Worm (Caenorhabditis elegans) whole organism, L3 larva: ENCODE results near the gene srt-64.

ENCODE experiments used
- R02D3.7 ChIP-seq: fragments of 150-350 bp; optimal IDR thresholded peaks from 2 replicates; lab custom pipeline; 2014; ENCODE audit warnings: missing biosample characterization, missing genetic modification characterization
- ZK546.5 ChIP-seq: sonication (generic microtip); optimal IDR thresholded peaks from 2 replicates; lab custom pipeline; 2017; ENCODE audit warnings: missing biosample characterization, missing genetic modification characterization
- aly-2 ChIP-seq: fragments of 150-350 bp; optimal IDR thresholded peaks from 2 replicates; lab custom pipeline; 2014; ENCODE audit warnings: missing biosample characterization, missing genetic modification characterization
- ama-1 ChIP-seq: fragments of 150-350 bp; optimal IDR thresholded peaks from 2 replicates; lab custom pipeline; 2018
- ceh-28 ChIP-seq: fragments of 150-350 bp; optimal IDR thresholded peaks from 2 replicates; lab custom pipeline; 2014; ENCODE audit warnings: missing biosample characterization, missing genetic modification reagents, missing genetic modification characterization
- ceh-82 ChIP-seq: fragments of 150-350 bp; optimal IDR thresholded peaks from 2 replicates; lab custom pipeline; 2014; ENCODE audit warnings: missing biosample characterization, missing genetic modification characterization
- ceh-9 ChIP-seq: sonication (generic microtip); optimal IDR thresholded peaks from 2 replicates; lab custom pipeline; 2018; ENCODE audit warnings: missing biosample characterization, missing genetic modification characterization
- daf-12 ChIP-seq: fragments of 150-350 bp; optimal IDR thresholded peaks from 2 replicates; lab custom pipeline; 2014; ENCODE audit warnings: missing biosample characterization, missing genetic modification reagents, missing genetic modification characterization
- egl-27 ChIP-seq: sonication (generic microtip); optimal IDR thresholded peaks from 4 replicates; lab custom pipeline; 2017; ENCODE audit warnings: missing biosample characterization, missing genetic modification reagents, missing genetic modification characterization
- egl-5 ChIP-seq: fragments of 150-350 bp; optimal IDR thresholded peaks from 2 replicates; lab custom pipeline; 2017; ENCODE audit warnings: missing biosample characterization, missing genetic modification reagents, missing genetic modification characterization, inconsistent platforms
- elt-1 ChIP-seq: fragments of 150-350 bp; optimal IDR thresholded peaks from 2 replicates; lab custom pipeline; 2014; ENCODE audit warnings: missing biosample characterization, missing genetic modification characterization
- elt-2 ChIP-seq: sonication (generic microtip); optimal IDR thresholded peaks from 2 replicates; lab custom pipeline; 2016; ENCODE audit warnings: missing genetic modification reagents, mild to moderate bottlenecking, missing genetic modification characterization, missing compliant biosample characterization
- elt-3 ChIP-seq, 3 experiments: fragments of 150-350 bp in 1 of 3; sonication (generic microtip) in 2 of 3; optimal IDR thresholded peaks; 2 replicates in 2 of 3; 4 replicates in 1 of 3; lab custom pipeline; 2014 to 2017; ENCODE audit warnings: missing biosample characterization in 3 of 3, missing genetic modification characterization in 3 of 3
- eor-1 ChIP-seq, 2 experiments: fragments of 150-350 bp; optimal IDR thresholded peaks; 2 replicates each; lab custom pipeline; 2014 to 2018; ENCODE audit warnings: missing biosample characterization in 2 of 2, missing genetic modification characterization in 2 of 2
- fkh-10 ChIP-seq: sonication (generic microtip); optimal IDR thresholded peaks from 2 replicates; lab custom pipeline; 2017; ENCODE audit warnings: missing biosample characterization, missing genetic modification reagents, missing genetic modification characterization
- fos-1 ChIP-seq: fragments of 150-350 bp; optimal IDR thresholded peaks from 2 replicates; lab custom pipeline; 2014; ENCODE audit warnings: missing biosample characterization, missing genetic modification characterization
- hmg-11 ChIP-seq: sonication (generic microtip); optimal IDR thresholded peaks from 2 replicates; lab custom pipeline; 2016; ENCODE audit warnings: missing genetic modification characterization, missing compliant biosample characterization
- jun-1 ChIP-seq: fragments of 150-350 bp; optimal IDR thresholded peaks from 2 replicates; lab custom pipeline; 2014; ENCODE audit warnings: missing biosample characterization, missing genetic modification reagents, missing genetic modification characterization
- lin-15B ChIP-seq: fragments of 150-350 bp; optimal IDR thresholded peaks from 2 replicates; lab custom pipeline; 2014; ENCODE audit warnings: missing biosample characterization, missing genetic modification characterization
- lin-39 ChIP-seq: fragments of 150-350 bp; optimal IDR thresholded peaks from 2 replicates; lab custom pipeline; 2018; ENCODE audit warnings: missing biosample characterization, missing genetic modification reagents, missing genetic modification characterization
- lsy-12 ChIP-seq: sonication (generic microtip); optimal IDR thresholded peaks from 2 replicates; lab custom pipeline; 2016; ENCODE audit warnings: mild to moderate bottlenecking, missing genetic modification characterization, missing compliant biosample characterization
- mdl-1 ChIP-seq: fragments of 150-350 bp; optimal IDR thresholded peaks from 2 replicates; lab custom pipeline; 2014; ENCODE audit warnings: missing biosample characterization, missing genetic modification characterization
- mml-1 ChIP-seq: fragments of 150-350 bp; sonication (generic microtip); optimal IDR thresholded peaks from 3 replicates; lab custom pipeline; 2014; ENCODE audit warnings: missing biosample characterization, missing genetic modification characterization
- nfya-1 ChIP-seq: sonication (generic microtip); optimal IDR thresholded peaks from 2 replicates; lab custom pipeline; 2017; ENCODE audit warnings: missing genetic modification characterization, mild to moderate bottlenecking, missing compliant biosample characterization, antibody characterized with exemption, moderate library complexity; ENCODE audit not compliant: insufficient read depth
- nhr-11 ChIP-seq: fragments of 150-350 bp; optimal IDR thresholded peaks from 2 replicates; lab custom pipeline; 2014; ENCODE audit warnings: missing biosample characterization, missing genetic modification characterization
- nhr-23 ChIP-seq: fragments of 150-350 bp; optimal IDR thresholded peaks from 2 replicates; lab custom pipeline; 2014; ENCODE audit warnings: missing biosample characterization, missing genetic modification reagents, missing genetic modification characterization
- nhr-237 ChIP-seq: fragments of 150-350 bp; optimal IDR thresholded peaks from 2 replicates; lab custom pipeline; 2014; ENCODE audit warnings: missing biosample characterization, missing genetic modification characterization
- nhr-25 ChIP-seq: sonication (generic microtip); optimal IDR thresholded peaks from 2 replicates; lab custom pipeline; 2017; ENCODE audit warnings: missing biosample characterization, missing genetic modification characterization
- nhr-43 ChIP-seq: sonication (generic microtip); optimal IDR thresholded peaks from 2 replicates; lab custom pipeline; 2016; ENCODE audit warnings: mild to moderate bottlenecking, missing genetic modification characterization, missing compliant biosample characterization; ENCODE audit not compliant: poor library complexity, severe bottlenecking
- nhr-67 ChIP-seq: fragments of 150-350 bp; optimal IDR thresholded peaks from 2 replicates; lab custom pipeline; 2014; ENCODE audit warnings: missing biosample characterization, missing genetic modification characterization
- nhr-76 ChIP-seq: fragments of 150-350 bp; sonication (generic microtip); optimal IDR thresholded peaks from 5 replicates; lab custom pipeline; 2014; ENCODE audit warnings: missing biosample characterization, missing genetic modification characterization
- nhr-77 ChIP-seq: fragments of 150-350 bp; optimal IDR thresholded peaks from 2 replicates; lab custom pipeline; 2014; ENCODE audit warnings: missing biosample characterization, missing genetic modification characterization
- pha-4 ChIP-seq: fragments of 150-350 bp; optimal IDR thresholded peaks from 2 replicates; lab custom pipeline; 2014; ENCODE audit warnings: missing biosample characterization, missing genetic modification reagents, missing genetic modification characterization
- pqm-1 ChIP-seq: fragments of 150-350 bp; optimal IDR thresholded peaks from 2 replicates; lab custom pipeline; 2017; ENCODE audit warnings: missing biosample characterization, missing genetic modification characterization, inconsistent platforms
- sea-2 ChIP-seq: fragments of 150-350 bp; sonication (generic microtip); optimal IDR thresholded peaks from 4 replicates; lab custom pipeline; 2014; ENCODE audit warnings: missing biosample characterization, missing genetic modification reagents, missing genetic modification characterization
- skn-1 ChIP-seq: fragments of 150-350 bp; optimal IDR thresholded peaks from 2 replicates; lab custom pipeline; 2014; ENCODE audit warnings: missing biosample characterization, missing genetic modification characterization
- snpc-4 ChIP-seq: fragments of 150-350 bp; optimal IDR thresholded peaks from 2 replicates; lab custom pipeline; 2014; ENCODE audit warnings: missing biosample characterization, missing genetic modification characterization
- unc-39 ChIP-seq: sonication (generic microtip); optimal IDR thresholded peaks from 4 replicates; lab custom pipeline; 2017; ENCODE audit warnings: missing biosample characterization, missing genetic modification characterization
- unc-62 ChIP-seq: fragments of 150-350 bp; sonication (generic microtip); optimal IDR thresholded peaks from 4 replicates; lab custom pipeline; 2014; ENCODE audit warnings: missing biosample characterization, missing genetic modification reagents, missing genetic modification characterization
- zag-1 ChIP-seq: fragments of 150-350 bp; optimal IDR thresholded peaks from 2 replicates; lab custom pipeline; 2014; ENCODE audit warnings: missing biosample characterization, missing genetic modification characterization
- ztf-11 ChIP-seq: fragments of 150-350 bp; optimal IDR thresholded peaks from 2 replicates; lab custom pipeline; 2014; ENCODE audit warnings: missing biosample characterization, missing genetic modification characterization
- ztf-4 ChIP-seq: fragments of 150-350 bp; optimal IDR thresholded peaks from 2 replicates; lab custom pipeline; 2014; ENCODE audit warnings: missing biosample characterization, missing genetic modification characterization

Gene srt-64

DNA sequence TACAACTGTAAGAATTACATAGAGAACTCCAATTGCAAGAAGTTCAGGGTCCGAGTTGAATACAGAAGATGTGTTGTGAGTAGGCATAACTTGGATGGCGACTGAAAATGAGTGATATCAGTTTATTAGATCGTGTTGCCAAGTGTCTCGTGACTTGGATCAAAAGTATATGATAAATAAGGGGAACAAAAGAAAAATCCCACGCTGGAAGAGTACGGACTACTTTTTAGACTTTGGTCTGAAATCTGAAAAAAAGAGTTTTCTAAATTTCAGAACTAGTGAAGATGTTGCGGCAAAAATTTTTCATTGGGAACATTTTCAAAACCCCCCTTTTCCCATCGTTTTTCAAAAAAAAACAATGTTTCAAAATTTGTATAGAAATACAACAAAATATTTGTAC, at the start of gene srt-64:
srt-64 (minus strand) TSS at position 101 of the 400 bp plus-strand sequence.
- TF ChIP-seq aly-2 (tag; lab: Kevin White, UChicago) (no peak), elt-1 (no peak), zag-1 (tag; lab: Kevin White, UChicago) (no peak), fos-1 (tag; lab: Kevin White, UChicago) (no peak), sea-2 (GFP tag; lab: Kevin White, UChicago) (no peak)
- TF ChIP-seq, all 47 proteins: peak for 0

- TF ChIP-seq mml-1 (tag; lab: Kevin White, UChicago) (no peak), nfya-1 (peak; percentile 89)
Observed at ce11 chrV:5213674-5214073, 44.2 kb upstream of the srt-64 start.

DNA sequence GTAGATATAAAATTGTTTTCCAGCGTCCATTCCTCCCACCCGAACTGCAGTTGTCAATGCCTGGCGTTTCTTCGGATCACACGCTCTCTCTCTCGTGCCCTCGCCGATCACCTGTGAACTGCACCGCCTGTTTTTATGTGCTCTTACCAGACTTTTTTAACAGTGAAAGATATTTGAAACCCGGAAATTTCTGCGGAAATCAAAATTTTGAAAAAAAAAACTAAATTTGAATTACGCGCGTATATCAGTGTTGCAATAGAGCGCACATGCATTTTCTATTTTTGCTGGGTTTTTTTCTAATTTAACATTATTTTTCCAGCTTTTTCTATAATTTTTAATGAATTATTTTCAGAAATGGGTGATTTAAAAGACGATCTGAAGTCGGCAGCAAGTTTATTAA, 34.6 kb upstream of the srt-64 start, which contains the start of gene ttc-37:
ttc-37 (plus strand) TSS at position 349 of the 400 bp plus-strand sequence.
- TF ChIP-seq aly-2 (tag; lab: Kevin White, UChicago) (no peak), nhr-11 (no peak), ceh-82 (no peak), nfya-1 (peak; percentile 46), elt-2 (tag; lab: Kevin White, UChicago) (peak; percentile 6), mml-1 (tag; lab: Kevin White, UChicago) (no peak), nhr-23 (tag; lab: Kevin White, UChicago) (no peak), ceh-28 (no peak), nhr-25 (tag; lab: Kevin White, UChicago) (no peak), fos-1 (tag; lab: Kevin White, UChicago) (no peak), unc-39 (tag; lab: Kevin White, UChicago) (no peak), fkh-10 (GFP tag; lab: Kevin White, UChicago) (no peak), egl-5 (tag; lab: Kevin White, UChicago) (peak; percentile 17), unc-62 (no peak), ama-1 (lab: Kevin White, UChicago) (no peak), lin-15B (tag; lab: Kevin White, UChicago) (peak; percentile 66), egl-27 (tag; lab: Kevin White, UChicago) (no peak), mdl-1 (tag; lab: Kevin White, UChicago) (no peak), lin-39 (tag; lab: Kevin White, UChicago) (no peak), nhr-77 (tag; lab: Kevin White, UChicago) (no peak), daf-12 (tag; lab: Kevin White, UChicago) (no peak), eor-1 (tag; optimal IDR thresholded peaks at IDR 0.05; lab: Kevin White, UChicago) (no peak), snpc-4 (tag; lab: Kevin White, UChicago) (no peak), pqm-1 (tag; lab: Kevin White, UChicago) (peak; percentile 3), sea-2 (GFP tag; lab: Kevin White, UChicago) (no peak), pha-4 (tag; lab: Kevin White, UChicago) (peak; percentile 76), nhr-76 (tag; lab: Kevin White, UChicago) (no peak), nhr-237 (tag; lab: Kevin White, UChicago) (no peak), ceh-9 (tag; lab: Kevin White, UChicago) (no peak), ztf-4 (tag; lab: Kevin White, UChicago) (no peak), elt-3 (tag; optimal IDR thresholded peaks at IDR 0.05; lab: Kevin White, UChicago) (no peak), hmg-11 (tag; lab: Kevin White, UChicago) (peak; percentile 40), lsy-12 (tag; lab: Kevin White, UChicago) (no peak), ztf-11 (no peak), ZK546.5 (no peak), nhr-67 (tag; lab: Kevin White, UChicago) (no peak), skn-1 (tag; lab: Kevin White, UChicago) (no peak), R02D3.7 (tag; lab: Kevin White, UChicago) (no peak)

- TF ChIP-seq nhr-77 (tag; lab: Kevin White, UChicago) (no peak), eor-1 (tag; optimal IDR thresholded peaks at IDR 0.05; lab: Kevin White, UChicago) (no peak), nhr-43 (no peak), elt-2 (tag; lab: Kevin White, UChicago) (no peak), R02D3.7 (tag; lab: Kevin White, UChicago) (no peak), zag-1 (tag; lab: Kevin White, UChicago) (no peak), unc-62 (no peak), ceh-9 (tag; lab: Kevin White, UChicago) (no peak), hmg-11 (tag; lab: Kevin White, UChicago) (no peak), jun-1 (tag; lab: Kevin White, UChicago) (no peak), fkh-10 (GFP tag; lab: Kevin White, UChicago) (no peak)
Observed at ce11 chrV:5203643-5204042, 34.2 kb upstream of the srt-64 start.
